Worm (Caenorhabditis elegans) whole organism, L4 larva: ENCODE results near the gene ZK1127.5.

Source experiments
- T20F7.1 ChIP-seq: fragments of 200-800 bp; sonication (Bioruptor generic); optimal IDR thresholded peaks from 2 replicates; lab custom pipeline; 2018; ENCODE audit warnings: mild to moderate bottlenecking, missing genetic modification characterization, missing compliant biosample characterization
- T26A8.4 ChIP-seq: fragments of 200-800 bp; sonication (Bioruptor generic); IDR thresholded peaks from 2 replicates; pipeline ENCODE4 v1.3.6; 2022; ENCODE audit warnings: missing genetic modification characterization, missing compliant biosample characterization
- Y105C5A.15 ChIP-seq: fragments of 200-800 bp; sonication (Bioruptor generic); IDR thresholded peaks from 2 replicates; pipeline ENCODE4 v1.3.6; 2022; ENCODE audit warnings: missing genetic modification characterization, missing compliant biosample characterization
- ZK337.2 ChIP-seq: fragments of 200-800 bp; sonication (Bioruptor generic); IDR thresholded peaks from 2 replicates; pipeline ENCODE4 v1.3.6; 2022; ENCODE audit warnings: missing genetic modification reagents, missing genetic modification characterization, missing compliant biosample characterization
- aha-1 ChIP-seq: fragments of 150-350 bp; peaks from one replicate; lab custom pipeline; 2014; ENCODE audit warnings: missing biosample characterization, missing genetic modification characterization
- ceh-20 ChIP-seq: fragments of 200-800 bp; sonication (Bioruptor generic); IDR thresholded peaks from 2 replicates; pipeline ENCODE4 v1.3.6; 2022; ENCODE audit warnings: missing genetic modification reagents, missing genetic modification characterization, missing compliant biosample characterization
- ceh-28 ChIP-seq: fragments of 150-350 bp; optimal IDR thresholded peaks from 2 replicates; lab custom pipeline; 2014; ENCODE audit warnings: missing biosample characterization, missing genetic modification reagents, missing genetic modification characterization
- ceh-44 ChIP-seq: fragments of 200-800 bp; sonication (Bioruptor generic); IDR thresholded peaks from 2 replicates; pipeline ENCODE4 v1.3.6; 2022; ENCODE audit warnings: missing genetic modification reagents, missing genetic modification characterization, missing compliant biosample characterization
- daf-12 ChIP-seq: fragments of 150-350 bp; optimal IDR thresholded peaks from 2 replicates; lab custom pipeline; 2014; ENCODE audit warnings: missing biosample characterization, missing genetic modification reagents, missing genetic modification characterization
- daf-16 ChIP-seq, 3 experiments: sonication (generic microtip); optimal IDR thresholded peaks; 2 replicates each; lab custom pipeline; 2016 to 2017; ENCODE audit warnings: missing genetic modification characterization in 3 of 3, missing genetic modification reagents in 3 of 3, mild to moderate bottlenecking in 2 of 3, missing compliant biosample characterization in 2 of 3, missing biosample characterization in 1 of 3, moderate library complexity in 1 of 3
- dmd-6 ChIP-seq: fragments of 200-800 bp; sonication (Bioruptor generic); IDR thresholded peaks from 2 replicates; pipeline ENCODE4 v1.3.6; 2022; ENCODE audit warnings: missing genetic modification reagents, missing genetic modification characterization, missing compliant biosample characterization
- dmd-9 ChIP-seq: fragments of 200-800 bp; sonication (Bioruptor generic); IDR thresholded peaks from 2 replicates; pipeline ENCODE4 v1.3.6; 2022; ENCODE audit warnings: missing genetic modification reagents, missing genetic modification characterization, missing compliant biosample characterization
- dpl-1 ChIP-seq: fragments of 150-350 bp; optimal IDR thresholded peaks from 2 replicates; lab custom pipeline; 2014; ENCODE audit warnings: missing biosample characterization, missing genetic modification reagents, missing genetic modification characterization
- dve-1 ChIP-seq: sonication (generic microtip); optimal IDR thresholded peaks from 2 replicates; lab custom pipeline; 2017; ENCODE audit warnings: antibody characterized with exemption, mild to moderate bottlenecking, missing genetic modification characterization, missing compliant biosample characterization; ENCODE audit not compliant: insufficient read depth
- hif-1 ChIP-seq, 2 experiments: sonication (generic microtip); optimal IDR thresholded peaks; 2 replicates each; lab custom pipeline; 2016 to 2017; ENCODE audit warnings: missing compliant biosample characterization in 2 of 2, missing genetic modification characterization in 2 of 2, missing genetic modification reagents in 2 of 2, missing genotype in 2 of 2, mild to moderate bottlenecking in 1 of 2
- hlh-11 ChIP-seq: fragments of 200-800 bp; sonication (Bioruptor generic); optimal IDR thresholded peaks from 2 replicates; lab custom pipeline; 2018; ENCODE audit warnings: mild to moderate bottlenecking, missing genetic modification characterization, missing compliant biosample characterization
- hlh-30 ChIP-seq: sonication (generic microtip); optimal IDR thresholded peaks from 2 replicates; lab custom pipeline; 2017; ENCODE audit warnings: antibody characterized with exemption, mild to moderate bottlenecking, missing genetic modification characterization, missing compliant biosample characterization; ENCODE audit not compliant: insufficient read depth
- jun-1 ChIP-seq: fragments of 150-350 bp; optimal IDR thresholded peaks from 2 replicates; lab custom pipeline; 2014; ENCODE audit warnings: missing biosample characterization, missing genetic modification reagents, missing genetic modification characterization
- lin-15B ChIP-seq: fragments of 150-350 bp; sonication (generic microtip); optimal IDR thresholded peaks from 3 replicates; lab custom pipeline; 2014; ENCODE audit warnings: missing biosample characterization, missing genetic modification characterization
- lsy-2 ChIP-seq, 2 experiments: fragments of 150-350 bp in 1 of 2; sonication (generic microtip) in 1 of 2; optimal IDR thresholded peaks; 2 replicates each; lab custom pipeline; 2014 to 2017; ENCODE audit warnings: missing biosample characterization in 2 of 2, missing genetic modification characterization in 2 of 2
- madf-9 ChIP-seq: fragments of 200-800 bp; sonication (Bioruptor generic); conservative IDR thresholded peaks from 2 replicates; pipeline ENCODE4 v1.3.6; 2022; ENCODE audit warnings: missing genetic modification reagents, missing genetic modification characterization, missing compliant biosample characterization
- mdl-1 ChIP-seq, 2 experiments: fragments of 150-350 bp in 1 of 2; sonication (generic microtip) in 1 of 2; optimal IDR thresholded peaks; 2 replicates each; lab custom pipeline; 2014 to 2017; ENCODE audit warnings: missing biosample characterization in 2 of 2, missing genetic modification characterization in 2 of 2
- mes-2 ChIP-seq: sonication (generic microtip); optimal IDR thresholded peaks from 2 replicates; lab custom pipeline; 2016; ENCODE audit warnings: missing genotype, mild to moderate bottlenecking, missing genetic modification characterization, missing compliant biosample characterization; ENCODE audit not compliant: poor library complexity, severe bottlenecking
- mxl-2 ChIP-seq: fragments of 200-800 bp; sonication (Bioruptor generic); conservative IDR thresholded peaks from 2 replicates; pipeline ENCODE4 v1.3.6; 2022; ENCODE audit warnings: missing genetic modification reagents, missing genetic modification characterization, missing compliant biosample characterization
- nhr-102 ChIP-seq: sonication (generic microtip); optimal IDR thresholded peaks from 2 replicates; lab custom pipeline; 2016; ENCODE audit warnings: mild to moderate bottlenecking, missing genetic modification characterization, moderate library complexity, missing compliant biosample characterization
- nhr-28 ChIP-seq: fragments of 150-350 bp; optimal IDR thresholded peaks from 2 replicates; lab custom pipeline; 2014; ENCODE audit warnings: missing biosample characterization, missing genetic modification characterization
- nhr-77 ChIP-seq: fragments of 150-350 bp; optimal IDR thresholded peaks from 2 replicates; lab custom pipeline; 2014; ENCODE audit warnings: missing biosample characterization, missing genetic modification characterization
- pha-4 ChIP-seq, 2 experiments: fragments of 150-350 bp in 1 of 2; fragments of 200-800 bp in 1 of 2; sonication (Bioruptor generic) in 1 of 2; IDR thresholded peaks in 1 of 2; optimal IDR thresholded peaks in 1 of 2; 2 replicates each; pipeline versions ENCODE4 v1.3.6 to Lab custom; 2014 to 2022; ENCODE audit warnings: missing genetic modification characterization in 2 of 2, missing genetic modification reagents in 2 of 2, missing biosample characterization in 1 of 2, missing compliant biosample characterization in 1 of 2
- php-3 ChIP-seq: fragments of 200-800 bp; sonication (Bioruptor generic); IDR thresholded peaks from 2 replicates; pipeline ENCODE4 v1.3.6; 2022; ENCODE audit warnings: missing genetic modification reagents, missing genetic modification characterization, missing compliant biosample characterization
- pqm-1 ChIP-seq: sonication (generic microtip); optimal IDR thresholded peaks from 2 replicates; lab custom pipeline; 2017; ENCODE audit warnings: missing biosample characterization, missing genetic modification characterization
- rbr-2 ChIP-seq: sonication (generic microtip); optimal IDR thresholded peaks from 2 replicates; lab custom pipeline; 2016; ENCODE audit warnings: missing genotype, missing genetic modification characterization, missing compliant biosample characterization
- snpc-1.2 ChIP-seq: fragments of 200-800 bp; sonication (Bioruptor generic); IDR thresholded peaks from 2 replicates; pipeline ENCODE4 v1.3.6; 2022; ENCODE audit warnings: missing genetic modification reagents, missing genetic modification characterization, missing compliant biosample characterization
- tag-97 ChIP-seq: fragments of 200-800 bp; sonication (Bioruptor generic); IDR thresholded peaks from 2 replicates; pipeline ENCODE4 v1.3.6; 2022; ENCODE audit warnings: missing genetic modification characterization, missing compliant biosample characterization
- unc-62 ChIP-seq, 3 experiments: fragments of 150-350 bp in 1 of 3; sonication (generic microtip); optimal IDR thresholded peaks in 2 of 3; peaks in 1 of 3; 1 replicate in 1 of 3; 2 replicates in 2 of 3; lab custom pipeline; 2014 to 2017; ENCODE audit warnings: missing biosample characterization in 3 of 3, missing genetic modification characterization in 3 of 3, missing genetic modification reagents in 3 of 3, missing genotype in 1 of 3
- vab-7 ChIP-seq: fragments of 200-800 bp; sonication (Bioruptor generic); IDR thresholded peaks from 2 replicates; pipeline ENCODE4 v1.3.6; 2022; ENCODE audit warnings: missing genetic modification reagents, missing genetic modification characterization, missing compliant biosample characterization
- ztf-11 ChIP-seq: fragments of 150-350 bp; optimal IDR thresholded peaks from 2 replicates; lab custom pipeline; 2014; ENCODE audit warnings: missing biosample characterization, missing genetic modification characterization

Gene ZK1127.5

DNA sequence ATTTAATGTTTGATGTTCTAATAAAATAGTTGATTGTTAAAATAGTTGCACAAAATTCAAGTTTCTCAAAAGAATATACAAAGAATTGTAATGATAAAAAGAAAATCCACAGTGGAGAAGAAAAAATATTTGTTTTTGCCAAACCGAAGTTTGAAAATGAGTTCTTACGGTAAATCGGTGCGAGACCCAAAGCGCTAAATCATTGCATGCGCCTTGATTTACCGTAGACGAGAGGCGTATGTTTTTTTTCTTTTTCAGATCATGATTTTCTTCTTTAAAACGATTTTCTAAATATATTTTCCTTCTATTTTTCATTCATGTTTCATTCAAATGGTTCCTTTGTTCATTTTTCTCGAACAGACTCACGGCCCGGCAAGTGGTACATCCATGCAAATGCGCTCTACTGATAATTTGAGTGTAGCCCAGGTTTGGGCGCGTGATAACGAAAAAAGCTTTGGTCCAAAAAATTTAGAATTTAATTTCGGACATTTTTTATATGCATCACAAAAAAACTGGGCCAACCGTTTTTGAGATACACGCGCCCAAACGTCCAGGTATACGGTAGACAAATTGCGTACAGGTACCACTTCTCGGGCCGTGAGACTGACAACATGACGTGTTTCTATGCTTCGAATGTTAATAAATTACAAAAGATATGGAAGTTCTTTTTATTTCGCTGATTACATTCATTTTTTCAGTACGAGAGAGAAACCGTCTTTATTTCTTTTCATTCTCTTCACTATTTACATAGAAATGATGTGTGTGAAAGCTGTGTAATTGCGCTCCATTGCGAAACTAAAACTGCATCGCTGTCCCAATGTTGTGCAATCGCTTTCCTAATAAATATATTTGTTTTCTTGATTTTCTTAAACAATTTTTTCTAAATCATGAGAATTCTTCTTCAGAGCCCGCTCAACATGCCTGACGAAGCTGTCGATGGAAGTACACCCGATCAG lies 25.3 kb upstream of the ZK1127.5 start, which contains the start of gene znf-598 (continued):
- no peak for TF ChIP-seq dmd-9 (GFP tag; lab: Robert Waterston, UW)
- no peak for TF ChIP-seq ceh-20 (GFP tag; lab: Robert Waterston, UW)
- no peak for TF ChIP-seq vab-7 (GFP tag; lab: Robert Waterston, UW)
- TF ChIP-seq mxl-2 (GFP tag; lab: Robert Waterston, UW) = no peak
- no peak for TF ChIP-seq tag-97 (GFP tag; lab: Robert Waterston, UW)
- no peak for TF ChIP-seq daf-12 (tag; lab: Kevin White, UChicago)
- TF ChIP-seq nhr-102 (tag; lab: Kevin White, UChicago) = no peak
- TF ChIP-seq dpl-1 (GFP tag; lab: Kevin White, UChicago) = peak; percentile 25
- TF ChIP-seq pha-4 (GFP tag; IDR thresholded peaks at IDR 0.05; lab: Robert Waterston, UW) = no peak
- peak; percentile 24 for TF ChIP-seq pha-4 (tag; optimal IDR thresholded peaks at IDR 0.05; lab: Kevin White, UChicago)
- no peak for TF ChIP-seq ztf-11 (tag; lab: Kevin White, UChicago)
- TF ChIP-seq Y105C5A.15 = no peak
- TF ChIP-seq lin-15B (tag; lab: Kevin White, UChicago) = no peak

- TF ChIP-seq ceh-44 = no peak
- TF ChIP-seq daf-16 (GFP tag; optimal IDR thresholded peaks at IDR 0.05; lab: Kevin White, UChicago) = no peak
- TF ChIP-seq daf-16 (tag; optimal IDR thresholded peaks at IDR 0.05; lab: Kevin White, UChicago) = peak; percentile 12
- peak in 1 of 2 experiments; percentile 26 for TF ChIP-seq hif-1 (tag; optimal IDR thresholded peaks at IDR 0.05; lab: Kevin White, UChicago)
Measured at ce11 chrII:7029524-7029923, 20.9 kb upstream of the ZK1127.5 start.

ce11 chrII:7031137-7031697 lies 19.3 kb upstream of the ZK1127.5 start:
- TF ChIP-seq dmd-6 (peak; percentile 71), hlh-11 (peak; percentile 63), tag-97 (GFP tag; lab: Robert Waterston, UW) (no peak), unc-62 (GFP tag; optimal IDR thresholded peaks at IDR 0.05 in 1 of 2; lab: Kevin White, UChicago) (peak in 1 of 2 experiments; percentile 95), unc-62 (tag; optimal IDR thresholded peaks at IDR 0.05; lab: Kevin White, UChicago) (no peak), aha-1 (tag; lab: Kevin White, UChicago) (peak; percentile 93), ceh-28 (tag; lab: Kevin White, UChicago) (no peak), ZK337.2 (GFP tag; lab: Robert Waterston, UW) (no peak), nhr-77 (tag; lab: Kevin White, UChicago) (peak; percentile 64), lsy-2 (tag; optimal IDR thresholded peaks at IDR 0.05; lab: Kevin White, UChicago) (no peak), mes-2 (tag; lab: Kevin White, UChicago) (no peak), hif-1 (tag; optimal IDR thresholded peaks at IDR 0.05; lab: Kevin White, UChicago) (no peak), rbr-2 (tag; lab: Kevin White, UChicago) (no peak), ceh-44 (no peak), nhr-28 (tag; lab: Kevin White, UChicago) (peak; percentile 62), pqm-1 (tag; lab: Kevin White, UChicago) (peak; percentile 70), T26A8.4 (GFP tag; lab: Robert Waterston, UW) (no peak), daf-16 (GFP tag; optimal IDR thresholded peaks at IDR 0.05; lab: Kevin White, UChicago) (no peak), daf-16 (tag; optimal IDR thresholded peaks at IDR 0.05; lab: Kevin White, UChicago) (peak; percentile 69), madf-9 (no peak), jun-1 (tag; lab: Kevin White, UChicago) (no peak), T20F7.1 (GFP tag; lab: Kevin White, UChicago) (peak; percentile 52), hlh-30 (peak; percentile 11), mdl-1 (tag; optimal IDR thresholded peaks at IDR 0.05; lab: Kevin White, UChicago) (peak in 1 of 2 experiments; percentile 14), php-3 (GFP tag; lab: Robert Waterston, UW) (0 out of 2 replicates have a peak, but pooled peaks have one; percentile 25), snpc-1.2 (GFP tag; lab: Robert Waterston, UW) (no peak), dve-1 (tag; lab: Kevin White, UChicago) (peak; percentile 37)
- TF ChIP-seq, all 104 proteins: peak for 13
